Worm (Caenorhabditis elegans) whole organism, late embryonic: ENCODE measurements around the gene Y113G7B.27.

Experiments used
- C08G9.2 ChIP-seq: sonication (generic microtip); optimal IDR thresholded peaks from 2 replicates; lab custom pipeline; 2016; ENCODE audit warnings: mild to moderate bottlenecking, missing genetic modification characterization, moderate library complexity, missing compliant biosample characterization
- K02D7.2 ChIP-seq: sonication (generic microtip); optimal IDR thresholded peaks from 2 replicates; lab custom pipeline; 2017; ENCODE audit warnings: mild to moderate bottlenecking, missing genetic modification characterization, missing compliant biosample characterization
- ahr-1 ChIP-seq: sonication (generic microtip); optimal IDR thresholded peaks from 2 replicates; lab custom pipeline; 2016; ENCODE audit warnings: missing genetic modification characterization, missing compliant biosample characterization
- ama-1 ChIP-seq: fragments of 150-350 bp; optimal IDR thresholded peaks from 2 replicates; lab custom pipeline; 2014
- ceh-19 ChIP-seq: fragments of 200-800 bp; sonication (Bioruptor generic); optimal IDR thresholded peaks from 2 replicates; lab custom pipeline; 2018; ENCODE audit warnings: mild to moderate bottlenecking, missing genetic modification characterization, missing compliant biosample characterization
- ceh-22 ChIP-seq: sonication (generic microtip); optimal IDR thresholded peaks from 2 replicates; lab custom pipeline; 2017; ENCODE audit warnings: missing biosample characterization, missing genetic modification characterization
- ceh-30 ChIP-seq: fragments of 150-350 bp; optimal IDR thresholded peaks from 2 replicates; lab custom pipeline; 2014; ENCODE audit warnings: missing biosample characterization, missing genetic modification characterization
- ceh-48 ChIP-seq: sonication (generic microtip); optimal IDR thresholded peaks from 2 replicates; lab custom pipeline; 2016; ENCODE audit warnings: missing genetic modification characterization, inconsistent platforms, missing compliant biosample characterization
- ceh-9 ChIP-seq: sonication (generic microtip); optimal IDR thresholded peaks from 2 replicates; lab custom pipeline; 2016; ENCODE audit warnings: mild to moderate bottlenecking, missing genetic modification characterization, inconsistent platforms, missing compliant biosample characterization
- dmd-4 ChIP-seq: sonication (generic microtip); optimal IDR thresholded peaks from 2 replicates; lab custom pipeline; 2016; ENCODE audit warnings: borderline replicate concordance, missing genetic modification characterization, missing compliant biosample characterization
- dve-1 ChIP-seq: sonication (generic microtip); optimal IDR thresholded peaks from 2 replicates; lab custom pipeline; 2017; ENCODE audit warnings: antibody characterized with exemption, mild to moderate bottlenecking, missing genetic modification characterization, missing compliant biosample characterization
- elt-2 ChIP-seq: sonication (generic microtip); optimal IDR thresholded peaks from 2 replicates; lab custom pipeline; 2016; ENCODE audit warnings: missing genetic modification reagents, missing genetic modification characterization, missing compliant biosample characterization
- elt-4 ChIP-seq: sonication (generic microtip); optimal IDR thresholded peaks from 2 replicates; lab custom pipeline; 2016; ENCODE audit warnings: missing genetic modification characterization, missing compliant biosample characterization
- fkh-10 ChIP-seq: fragments of 150-350 bp; optimal IDR thresholded peaks from 2 replicates; lab custom pipeline; 2014; ENCODE audit warnings: missing biosample characterization, missing genetic modification reagents, missing genetic modification characterization
- fkh-6 ChIP-seq: sonication (generic microtip); optimal IDR thresholded peaks from 2 replicates; lab custom pipeline; 2016; ENCODE audit warnings: missing genetic modification characterization, missing compliant biosample characterization
- hlh-13 ChIP-seq: fragments of 200-800 bp; sonication (Bioruptor generic); optimal IDR thresholded peaks from 2 replicates; lab custom pipeline; 2018; ENCODE audit warnings: mild to moderate bottlenecking, missing genetic modification characterization, missing compliant biosample characterization
- hlh-6 ChIP-seq: sonication (generic microtip); optimal IDR thresholded peaks from 2 replicates; lab custom pipeline; 2016; ENCODE audit warnings: missing genotype, missing genetic modification characterization, missing compliant biosample characterization
- hlh-8 ChIP-seq: sonication (generic microtip); optimal IDR thresholded peaks from 2 replicates; lab custom pipeline; 2016; ENCODE audit warnings: missing genotype, missing genetic modification characterization, missing compliant biosample characterization
- mec-3 ChIP-seq: sonication (generic microtip); optimal IDR thresholded peaks from 2 replicates; lab custom pipeline; 2016; ENCODE audit warnings: borderline replicate concordance, missing genetic modification characterization, missing compliant biosample characterization
- nfya-1 ChIP-seq: sonication (generic microtip); optimal IDR thresholded peaks from 2 replicates; lab custom pipeline; 2017; ENCODE audit warnings: missing genetic modification characterization, mild to moderate bottlenecking, missing compliant biosample characterization, antibody characterized with exemption, moderate library complexity
- nhr-232 ChIP-seq: sonication (generic microtip); optimal IDR thresholded peaks from 2 replicates; lab custom pipeline; 2016; ENCODE audit warnings: missing genetic modification characterization, missing compliant biosample characterization
- npax-4 ChIP-seq: sonication (generic microtip); optimal IDR thresholded peaks from 2 replicates; lab custom pipeline; 2016; ENCODE audit warnings: missing genetic modification characterization, missing compliant biosample characterization
- pat-9 ChIP-seq: fragments of 200-800 bp; sonication (Bioruptor generic); optimal IDR thresholded peaks from 2 replicates; lab custom pipeline; 2018; ENCODE audit warnings: mild to moderate bottlenecking, missing genetic modification characterization, moderate library complexity, missing compliant biosample characterization
- pax-1 ChIP-seq: fragments of 150-350 bp; optimal IDR thresholded peaks from 2 replicates; lab custom pipeline; 2014; ENCODE audit warnings: missing biosample characterization, missing genetic modification characterization
- pha-2 ChIP-seq: sonication (generic microtip); optimal IDR thresholded peaks from 2 replicates; lab custom pipeline; 2017; ENCODE audit warnings: mild to moderate bottlenecking, missing genetic modification characterization, missing compliant biosample characterization
- pha-4 ChIP-seq: fragments of 150-350 bp; optimal IDR thresholded peaks from 2 replicates; lab custom pipeline; 2018; ENCODE audit warnings: missing biosample characterization, missing genetic modification reagents, missing genetic modification characterization
- ref-2 ChIP-seq: sonication (generic microtip); optimal IDR thresholded peaks from 2 replicates; lab custom pipeline; 2016; ENCODE audit warnings: missing genetic modification characterization, missing compliant biosample characterization
- rnt-1 ChIP-seq: sonication (generic microtip); optimal IDR thresholded peaks from 2 replicates; lab custom pipeline; 2016; ENCODE audit warnings: missing genetic modification characterization, missing compliant biosample characterization
- sox-2 ChIP-seq: fragments of 200-800 bp; sonication (Bioruptor generic); IDR thresholded peaks from 2 replicates; pipeline ENCODE4 v1.3.6; 2022; ENCODE audit warnings: missing genetic modification reagents, missing genetic modification characterization, missing compliant biosample characterization
- syd-9 ChIP-seq: sonication (generic microtip); optimal IDR thresholded peaks from 2 replicates; lab custom pipeline; 2016; ENCODE audit warnings: mild to moderate bottlenecking, missing genetic modification characterization, moderate library complexity, missing compliant biosample characterization
- tbx-2 ChIP-seq: sonication (generic microtip); optimal IDR thresholded peaks from 2 replicates; lab custom pipeline; 2016; ENCODE audit warnings: missing genetic modification characterization, missing compliant biosample characterization
- ttx-3 ChIP-seq: sonication (generic microtip); optimal IDR thresholded peaks from 2 replicates; lab custom pipeline; 2016; ENCODE audit warnings: missing genetic modification reagents, missing genetic modification characterization, missing compliant biosample characterization
- unc-86 ChIP-seq: sonication (generic microtip); optimal IDR thresholded peaks from 2 replicates; lab custom pipeline; 2016; ENCODE audit warnings: missing genetic modification characterization, missing compliant biosample characterization

Y113G7B.27 gene

ce11 chrV:20199658-20200057 lies 7.0 kb downstream of the Y113G7B.27 start:
- TF ChIP-seq elt-4 (tag; lab: Kevin White, UChicago) (no peak), K02D7.2 (tag; lab: Kevin White, UChicago) (no peak)
- TF ChIP-seq, all 69 proteins: peak for 0

ce11 chrV:20201316-20201715 lies 8.7 kb downstream of the Y113G7B.27 start, which contains the start of gene fbxa-114:
Gene fbxa-114 (plus strand): TSS chrV:20201616.
- TF ChIP-seq elt-2 (tag; lab: Kevin White, UChicago) = no peak
- TF ChIP-seq nhr-232 = no peak
- TF ChIP-seq fkh-6 (tag; lab: Kevin White, UChicago) = no peak
- TF ChIP-seq hlh-6 (tag; lab: Kevin White, UChicago) = no peak
- TF ChIP-seq dmd-4 (tag; lab: Kevin White, UChicago) = no peak
- no peak for TF ChIP-seq ttx-3
- TF ChIP-seq mec-3 = no peak
- no peak for TF ChIP-seq pha-2 (tag; lab: Kevin White, UChicago)
- TF ChIP-seq C08G9.2 (tag; lab: Kevin White, UChicago) = no peak
- TF ChIP-seq syd-9 = no peak
- TF ChIP-seq dve-1 (tag; lab: Kevin White, UChicago) = no peak
- no peak for TF ChIP-seq ceh-30 (tag; lab: Kevin White, UChicago)

- TF ChIP-seq fkh-10 (GFP tag; lab: Kevin White, UChicago) (no peak), sox-2 (GFP tag; lab: Robert Waterston, UW) (no peak), pat-9 (tag; lab: Kevin White, UChicago) (no peak), ama-1 (no peak), ceh-48 (tag; lab: Kevin White, UChicago) (no peak), rnt-1 (tag; lab: Kevin White, UChicago) (no peak), hlh-13 (no peak), elt-4 (tag; lab: Kevin White, UChicago) (no peak), npax-4 (tag; lab: Kevin White, UChicago) (no peak), ref-2 (tag; lab: Kevin White, UChicago) (no peak), unc-86 (no peak), pha-4 (no peak), ceh-22 (tag; lab: Kevin White, UChicago) (no peak), C08G9.2 (tag; lab: Kevin White, UChicago) (no peak), pax-1 (tag; lab: Kevin White, UChicago) (no peak), ceh-9 (no peak), nfya-1 (no peak), dve-1 (tag; lab: Kevin White, UChicago) (no peak), dmd-4 (tag; lab: Kevin White, UChicago) (no peak), nhr-232 (no peak)
Observed at ce11 chrV:20203085-20203484, 10.5 kb downstream of the Y113G7B.27 start, which contains the start of gene fbxa-113. Gene fbxa-113 (plus strand): TSS chrV:20203385.

ce11 chrV:20206086-20206485 lies 13.5 kb downstream of the Y113G7B.27 start, which contains the start of the genes fbxb-59 and srbc-34:
Gene fbxb-59 (minus strand): TSS chrV:20206186.
Gene srbc-34 (plus strand): TSS chrV:20206318.
- TF ChIP-seq ceh-48 (tag; lab: Kevin White, UChicago) (no peak), hlh-8 (tag; lab: Kevin White, UChicago) (no peak), tbx-2 (no peak)

- no peak for TF ChIP-seq ahr-1 (tag; lab: Kevin White, UChicago)
- TF ChIP-seq, all 69 proteins: peak for 0
Observed at ce11 chrV:20212584-20212983, 20.0 kb downstream of the Y113G7B.27 start, which contains the start of gene Y113G7B.12. Gene Y113G7B.12 (minus strand): TSS chrV:20212684.

- TF ChIP-seq npax-4 (tag; lab: Kevin White, UChicago) (no peak), ceh-19 (GFP tag; lab: Kevin White, UChicago) (no peak)
Observed at ce11 chrV:20213097-20213496, 20.5 kb downstream of the Y113G7B.27 start.
